Fruit fly (Drosophila melanogaster): ENCODE measurements around the gene CG14958.

dm6 chr3L:3184104-3184503, 5.7 kb upstream of the CG14958 start, which contains the start of gene CG42494:
- TF ChIP-seq cnc (optimal IDR thresholded peaks at IDR 0.05) (no peak), kay (GFP tag; ENCODE audit: borderline replicate concordance) (no peak), Hr96 (GFP tag; optimal IDR thresholded peaks at IDR 0.05) (no peak), CG7101 (tag; optimal IDR thresholded peaks at IDR 0.05) (no peak), Crg-1 (GFP tag; optimal IDR thresholded peaks at IDR 0.05) (no peak), CG12768 (GFP tag; optimal IDR thresholded peaks at IDR 0.05) (no peak), CG33017 (tag; optimal IDR thresholded peaks at IDR 0.05) (no peak), CG14711 (tag; optimal IDR thresholded peaks at IDR 0.05) (no peak)

All from whole organism, adult.